Worm (Caenorhabditis elegans): ENCODE results near the gene srw-23.

srw-23 gene

DNA sequence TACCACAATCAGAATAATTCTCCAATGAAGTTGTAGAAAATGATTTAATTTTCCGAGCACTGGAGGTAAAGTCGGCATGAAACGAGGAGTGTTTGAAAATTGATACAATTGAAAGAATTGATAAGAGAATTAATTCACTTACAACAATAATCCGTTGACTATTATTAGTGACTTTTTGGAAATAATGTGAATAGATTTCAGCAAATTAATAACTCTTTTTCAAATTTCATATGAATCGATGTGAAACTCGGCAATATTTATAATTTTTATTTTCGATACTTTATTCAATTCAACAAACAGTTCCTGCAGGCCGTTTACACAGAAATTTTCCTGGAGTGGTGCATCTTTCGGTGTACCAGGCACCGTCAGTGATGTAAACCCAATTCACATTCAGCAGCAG lies 21.7 kb upstream of the srw-23 start, which contains the start of gene clec-37 (continued):
- TF ChIP-seq F49E8.2 (tag; optimal IDR thresholded peaks at IDR 0.05; ENCODE audit: insufficient read depth) = no peak
- no peak for TF ChIP-seq ceh-27 (GFP tag; optimal IDR thresholded peaks at IDR 0.05)
- no peak for TF ChIP-seq nhr-120 (GFP tag; IDR thresholded peaks at IDR 0.05)
- TF ChIP-seq Y56A3A.18 (GFP tag; IDR thresholded peaks at IDR 0.05) = no peak
- TF ChIP-seq mxl-1 (tag; optimal IDR thresholded peaks at IDR 0.05) = no peak
- TF ChIP-seq ZK185.1 (tag; optimal IDR thresholded peaks at IDR 0.05; ENCODE audit: poor library complexity, severe bottlenecking) = no peak

DNA sequence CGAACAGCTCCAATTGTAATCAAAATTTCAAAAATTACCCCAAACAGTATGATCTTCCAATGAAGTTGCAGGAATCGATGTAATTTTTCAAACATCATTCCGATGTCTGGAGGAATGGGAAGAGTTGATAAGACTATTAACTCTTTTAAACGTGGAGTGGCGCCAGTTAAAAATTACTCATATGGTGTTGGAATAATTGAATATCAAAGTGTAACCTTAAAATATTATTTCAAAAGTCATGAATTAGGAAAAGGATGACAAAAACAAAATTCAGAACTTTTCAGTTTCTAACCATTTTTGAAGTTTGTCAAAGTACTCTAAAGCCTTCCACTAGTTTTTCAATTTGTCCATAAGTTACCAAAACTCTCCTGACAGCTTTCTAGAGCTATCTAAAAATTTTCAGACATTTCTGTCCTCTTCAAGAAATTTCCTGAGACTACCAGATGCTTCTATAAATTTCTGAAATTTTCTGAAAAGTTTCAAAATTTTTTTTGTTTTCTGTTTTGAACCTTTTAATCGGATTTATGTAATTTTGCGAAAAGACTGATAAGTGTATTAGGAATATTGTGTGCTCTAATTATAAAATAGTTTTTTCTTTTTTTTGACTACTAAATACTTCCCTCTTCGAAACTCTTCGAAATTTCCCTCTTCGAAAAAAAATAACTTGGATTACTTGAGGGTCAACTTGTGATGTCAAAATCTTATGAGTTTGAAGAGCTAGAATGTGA lies 19.6 kb upstream of the srw-23 start, which contains the start of the genes clec-35 and clec-27:
Gene clec-35 (minus strand): TSS at position 101 of the 728 bp plus-strand sequence.
Gene clec-27 (plus strand): TSS at position 678 of the 728 bp plus-strand sequence.
- TF ChIP-seq C17E4.6 (GFP tag; IDR thresholded peaks at IDR 0.05) (no peak), rec-8 (tag; optimal IDR thresholded peaks at IDR 0.05) (no peak), ZK185.1 (tag; optimal IDR thresholded peaks at IDR 0.05; ENCODE audit: poor library complexity, severe bottlenecking) (no peak), ceh-79 (tag; optimal IDR thresholded peaks at IDR 0.05) (no peak), lin-35 (GFP tag; optimal IDR thresholded peaks at IDR 0.05) (no peak), B0336.3 (GFP tag; IDR thresholded peaks at IDR 0.05) (no peak), xnd-1 (tag; optimal IDR thresholded peaks at IDR 0.05) (no peak), repo-1 (tag; optimal IDR thresholded peaks at IDR 0.05) (no peak), snpc-3.4 (tag; optimal IDR thresholded peaks at IDR 0.05) (no peak), aptf-2 (GFP tag; conservative IDR thresholded peaks at IDR 0.05) (no peak), madf-10 (tag; optimal IDR thresholded peaks at IDR 0.05) (no peak), F52B5.7 (tag; optimal IDR thresholded peaks at IDR 0.05) (no peak), snpc-4 (GFP tag; optimal IDR thresholded peaks at IDR 0.05) (no peak), snpc-4 (tag; optimal IDR thresholded peaks at IDR 0.05) (no peak), nhr-27 (tag; optimal IDR thresholded peaks at IDR 0.05) (no peak), B0035.1 (tag; optimal IDR thresholded peaks at IDR 0.05) (no peak), ceh-58 (GFP tag; IDR thresholded peaks at IDR 0.05) (no peak)

DNA sequence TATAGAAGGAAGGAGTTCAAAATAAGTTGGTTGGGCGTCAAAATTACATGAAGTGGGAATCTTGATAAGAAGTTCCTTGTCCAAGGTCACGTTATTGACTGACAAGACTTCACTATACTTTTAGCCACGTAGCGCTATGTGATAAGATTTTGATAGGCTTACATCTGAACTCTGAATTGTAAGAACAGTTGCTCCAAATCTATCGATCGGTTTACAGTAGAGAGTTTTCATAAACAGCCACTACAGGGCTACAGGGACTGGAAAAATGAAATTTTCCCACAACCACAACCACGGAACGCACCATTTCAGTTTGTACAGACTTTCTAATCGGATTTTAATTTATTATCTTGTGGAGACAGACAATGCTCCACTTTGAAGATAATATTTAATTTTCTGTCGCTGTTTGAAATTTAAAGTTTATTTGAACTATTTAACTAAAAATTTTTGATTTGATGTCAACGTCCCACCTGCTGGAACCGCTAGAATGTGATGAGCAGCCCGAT lies 15.7 kb upstream of the srw-23 start, which contains the start of the genes clec-31 and clec-22:
Gene clec-31 (minus strand): TSS at position 101 of the 503 bp plus-strand sequence.
Gene clec-22 (plus strand): TSS at position 453 of the 503 bp plus-strand sequence.
- TF ChIP-seq pbrm-1 (GFP tag; IDR thresholded peaks at IDR 0.05) (no peak), egrh-3 (GFP tag; IDR thresholded peaks at IDR 0.05) (no peak)

DNA sequence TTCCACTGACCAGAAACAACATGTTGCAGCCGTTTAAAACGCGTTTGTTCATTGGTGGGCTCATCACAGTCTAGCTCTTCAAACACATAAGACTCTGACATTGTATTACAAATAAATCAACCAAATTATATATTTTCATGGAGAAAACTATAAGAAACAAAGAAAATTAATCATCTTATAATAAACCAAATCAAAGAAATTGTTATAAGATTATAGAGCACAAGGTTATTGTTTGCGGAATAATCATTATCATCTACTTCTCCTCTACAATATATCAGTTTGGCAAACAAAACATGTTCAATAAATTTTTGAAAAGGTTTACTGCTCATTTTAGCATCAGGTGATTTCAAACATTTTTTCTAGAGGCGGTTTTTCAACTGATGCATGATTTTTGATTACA lies 12.0 kb upstream of the srw-23 start, which contains the start of the genes clec-32 and clec-24:
Gene clec-32 (minus strand): TSS at position 101 of the 400 bp plus-strand sequence.
Gene clec-24 (plus strand): TSS at position 294 of the 400 bp plus-strand sequence.
- TF ChIP-seq madf-6 (GFP tag; IDR thresholded peaks at IDR 0.05) (no peak), bed-2 (GFP tag; IDR thresholded peaks at IDR 0.05) (no peak), lag-1 (GFP tag; IDR thresholded peaks at IDR 0.05) (no peak), madf-8 (GFP tag; conservative IDR thresholded peaks at IDR 0.05) (no peak), ZK185.1 (tag; optimal IDR thresholded peaks at IDR 0.05; ENCODE audit: poor library complexity, severe bottlenecking) (no peak), ceh-100 (GFP tag; IDR thresholded peaks at IDR 0.05) (no peak), die-1 (tag; optimal IDR thresholded peaks at IDR 0.05) (no peak), ztf-25 (GFP tag; IDR thresholded peaks at IDR 0.05) (no peak), gei-17 (GFP tag; optimal IDR thresholded peaks at IDR 0.05) (no peak), B0261.1 (tag; optimal IDR thresholded peaks at IDR 0.05) (no peak), F49E8.2 (tag; optimal IDR thresholded peaks at IDR 0.05; ENCODE audit: insufficient read depth) (no peak), attf-5 (GFP tag; optimal IDR thresholded peaks at IDR 0.05) (no peak), rcor-1 (GFP tag; IDR thresholded peaks at IDR 0.05) (no peak), zim-3 (tag; optimal IDR thresholded peaks at IDR 0.05) (no peak), C06A6.2 (GFP tag; conservative IDR thresholded peaks at IDR 0.05) (no peak), ekl-4 (GFP tag; IDR thresholded peaks at IDR 0.05) (no peak), tbx-9 (tag; optimal IDR thresholded peaks at IDR 0.05; ENCODE audit: borderline replicate concordance) (no peak), snpc-3.4 (tag; optimal IDR thresholded peaks at IDR 0.05) (no peak), Y53G8AR.9 (GFP tag; conservative IDR thresholded peaks at IDR 0.05) (no peak)
